Worm (Caenorhabditis elegans) whole organism, midembryonic: Measurements from ENCODE around the gene srx-80.
A peak's percentile ranks its signal among the peaks of the same experiment; 100 is the strongest.

Experiments used
- T22C8.4 ChIP-seq: fragments of 200-800 bp; sonication (Bioruptor generic); IDR thresholded peaks from 2 replicates; pipeline ENCODE4 v1.3.6; 2022; ENCODE audit warnings: missing genetic modification characterization, missing compliant biosample characterization
- cog-1 ChIP-seq: sonication (generic microtip); optimal IDR thresholded peaks from 2 replicates; lab custom pipeline; 2016; ENCODE audit warnings: missing genetic modification characterization, missing compliant biosample characterization
- flt-1 ChIP-seq: fragments of 200-800 bp; sonication (Bioruptor generic); IDR thresholded peaks from 2 replicates; pipeline ENCODE4 v1.3.6; 2022; ENCODE audit warnings: missing genetic modification characterization, missing compliant biosample characterization
- klf-2 ChIP-seq: fragments of 200-800 bp; sonication (Bioruptor generic); conservative IDR thresholded peaks from 2 replicates; pipeline ENCODE4 v1.3.6; 2022; ENCODE audit warnings: missing genetic modification reagents, missing genetic modification characterization, missing compliant biosample characterization
- med-1 ChIP-seq: sonication (generic microtip); optimal IDR thresholded peaks from 2 replicates; lab custom pipeline; 2017; ENCODE audit warnings: missing genetic modification characterization, mild to moderate bottlenecking, missing compliant biosample characterization, antibody characterized with exemption, missing genetic modification reagents; ENCODE audit not compliant: insufficient read depth
- ref-1 ChIP-seq: fragments of 200-800 bp; sonication (Bioruptor generic); conservative IDR thresholded peaks from 2 replicates; pipeline ENCODE4 v1.3.6; 2022; ENCODE audit warnings: missing genetic modification reagents, missing genetic modification characterization, missing compliant biosample characterization
- tab-1 ChIP-seq: fragments of 200-800 bp; sonication (Bioruptor generic); IDR thresholded peaks from 2 replicates; pipeline ENCODE4 v1.3.6; 2022; ENCODE audit warnings: missing genetic modification characterization, missing compliant biosample characterization
- ztf-23 ChIP-seq: fragments of 200-800 bp; sonication (Bioruptor generic); IDR thresholded peaks from 2 replicates; pipeline ENCODE4 v1.3.6; 2022; ENCODE audit warnings: missing genetic modification reagents, missing genetic modification characterization, missing compliant biosample characterization
- ztf-29 ChIP-seq: fragments of 200-800 bp; sonication (Bioruptor generic); IDR thresholded peaks from 2 replicates; pipeline ENCODE4 v1.3.6; 2022; ENCODE audit warnings: missing genetic modification reagents, missing genetic modification characterization, missing compliant biosample characterization

Gene srx-80

ce11 chrV:11604484-11604883 is 11.0 kb downstream of the srx-80 start, which contains the start of gene dhs-20:
Gene dhs-20 (minus strand): TSS chrV:11604563.
- TF ChIP-seq flt-1 (no peak), tab-1 (GFP tag; lab: Robert Waterston, UW) (no peak), ref-1 (GFP tag; lab: Robert Waterston, UW) (no peak), ztf-29 (GFP tag; lab: Robert Waterston, UW) (no peak), klf-2 (GFP tag; lab: Robert Waterston, UW) (no peak), T22C8.4 (no peak), med-1 (GFP tag; lab: Kevin White, UChicago) (no peak), cog-1 (tag; lab: Kevin White, UChicago) (no peak), ztf-23 (no peak)

ce11 chrV:11605227-11605626 is 11.7 kb downstream of the srx-80 start:
- no peak for TF ChIP-seq T22C8.4
- no peak for TF ChIP-seq ref-1 (GFP tag; lab: Robert Waterston, UW)
- no peak for TF ChIP-seq ztf-23
- TF ChIP-seq klf-2 (GFP tag; lab: Robert Waterston, UW), result no peak

- TF ChIP-seq T22C8.4 (no peak), med-1 (GFP tag; lab: Kevin White, UChicago) (no peak), ztf-29 (GFP tag; lab: Robert Waterston, UW) (no peak), klf-2 (GFP tag; lab: Robert Waterston, UW) (no peak), cog-1 (tag; lab: Kevin White, UChicago) (no peak), tab-1 (GFP tag; lab: Robert Waterston, UW) (no peak), ztf-23 (no peak)
These were observed 12.9 kb downstream of the srx-80 start, which contains the start of gene idpp-16 for ce11 chrV:11606424-11606823. Gene idpp-16 (minus strand): TSS chrV:11606524.

DNA sequence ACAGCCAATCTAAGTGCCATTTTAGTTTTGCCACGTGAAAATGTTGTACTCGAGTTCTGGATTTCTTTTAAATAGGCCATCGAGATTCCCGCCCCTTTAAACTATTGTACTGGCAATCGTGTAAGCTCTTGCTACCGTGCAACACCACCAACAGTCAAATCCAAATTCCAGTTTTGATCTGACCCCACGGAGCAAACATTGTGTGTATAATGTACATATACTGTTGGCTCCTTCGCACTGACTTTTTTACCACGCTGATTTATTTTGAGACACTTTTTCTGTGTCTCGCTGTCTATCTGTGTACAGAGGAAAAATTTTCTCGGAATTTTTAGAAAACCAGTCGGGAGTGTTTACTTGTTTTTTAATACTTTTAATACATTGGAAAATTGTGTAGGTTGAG is 16.5 kb downstream of the srx-80 start, which contains the start of gene piit-1:
Gene piit-1, minus strand, starts transcription at position 101 of the 400 bp plus-strand sequence.
- TF ChIP-seq ztf-23, result no peak
- TF ChIP-seq tab-1 (GFP tag; lab: Robert Waterston, UW), result no peak
- no peak for TF ChIP-seq ref-1 (GFP tag; lab: Robert Waterston, UW)
- TF ChIP-seq klf-2 (GFP tag; lab: Robert Waterston, UW), result no peak
- TF ChIP-seq med-1 (GFP tag; lab: Kevin White, UChicago), result no peak
- no peak for TF ChIP-seq cog-1 (tag; lab: Kevin White, UChicago)
- TF ChIP-seq flt-1, result no peak
- no peak for TF ChIP-seq ztf-29 (GFP tag; lab: Robert Waterston, UW)
- no peak for TF ChIP-seq T22C8.4

DNA sequence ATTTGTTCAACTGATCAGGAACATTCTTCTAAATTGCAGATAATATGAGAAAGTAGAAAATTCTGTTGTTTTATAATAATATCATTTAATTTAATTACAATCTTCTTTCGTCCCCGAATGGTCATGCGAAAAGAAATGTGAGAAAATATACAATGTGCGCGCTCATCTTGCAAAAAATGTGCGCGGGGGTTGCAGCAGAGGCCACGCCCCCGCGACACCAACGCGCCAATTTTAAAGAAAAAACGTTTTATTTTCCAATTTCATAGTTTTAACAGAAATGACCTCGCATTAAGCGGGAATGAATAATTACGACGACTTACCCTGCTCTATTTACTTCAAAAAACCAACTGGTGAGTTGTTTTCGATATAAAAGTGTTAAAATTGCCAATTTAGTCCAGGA is 17.0 kb downstream of the srx-80 start, which contains the start of gene sas-5:
Gene sas-5, plus strand, starts transcription at position 257 of the 400 bp plus-strand sequence.
- TF ChIP-seq ztf-23, result peak; percentile 91
- peak; percentile 92 for TF ChIP-seq flt-1
- TF ChIP-seq T22C8.4, result peak; percentile 58; the same call in 1 of the 2 replicates
- TF ChIP-seq cog-1 (tag; lab: Kevin White, UChicago), result peak; percentile 45
- peak; percentile 92 for TF ChIP-seq med-1 (GFP tag; lab: Kevin White, UChicago)
- peak; percentile 60 for TF ChIP-seq ztf-29 (GFP tag; lab: Robert Waterston, UW)
- TF ChIP-seq tab-1 (GFP tag; lab: Robert Waterston, UW), result peak; percentile 86
- TF ChIP-seq ref-1 (GFP tag; lab: Robert Waterston, UW), result peak; percentile 53; the same call in 1 of the 2 replicates
- TF ChIP-seq klf-2 (GFP tag; lab: Robert Waterston, UW), result peak; percentile 85

ce11 chrV:11613007-11613406 is 19.5 kb downstream of the srx-80 start, which contains the start of gene tag-290:
Gene tag-290 (plus strand): TSS chrV:11613307.
- TF ChIP-seq ztf-23 (no peak), ztf-29 (GFP tag; lab: Robert Waterston, UW) (no peak), flt-1 (no peak), tab-1 (GFP tag; lab: Robert Waterston, UW) (no peak), cog-1 (tag; lab: Kevin White, UChicago) (no peak), klf-2 (GFP tag; lab: Robert Waterston, UW) (no peak), T22C8.4 (no peak), ref-1 (GFP tag; lab: Robert Waterston, UW) (no peak), med-1 (GFP tag; lab: Kevin White, UChicago) (no peak)

ce11 chrV:11614805-11615497 is 21.4 kb downstream of the srx-80 start:
- TF ChIP-seq ztf-29 (GFP tag; lab: Robert Waterston, UW) (no peak), tab-1 (GFP tag; lab: Robert Waterston, UW) (no peak), ref-1 (GFP tag; lab: Robert Waterston, UW) (no peak), flt-1 (no peak), klf-2 (GFP tag; lab: Robert Waterston, UW) (no peak), ztf-23 (no peak), med-1 (GFP tag; lab: Kevin White, UChicago) (no peak), T22C8.4 (no peak), cog-1 (tag; lab: Kevin White, UChicago) (no peak)

ce11 chrV:11615948-11616681 is 22.6 kb downstream of the srx-80 start, which contains the start of gene nlp-24:
Gene nlp-24 (plus strand): TSS chrV:11616376.
- no peak for TF ChIP-seq ztf-29 (GFP tag; lab: Robert Waterston, UW)
- no peak for TF ChIP-seq med-1 (GFP tag; lab: Kevin White, UChicago)
- TF ChIP-seq T22C8.4, result no peak
- no peak for TF ChIP-seq ref-1 (GFP tag; lab: Robert Waterston, UW)
- TF ChIP-seq flt-1, result no peak

- TF ChIP-seq tab-1 (GFP tag; lab: Robert Waterston, UW) (no peak), med-1 (GFP tag; lab: Kevin White, UChicago) (no peak), ztf-29 (GFP tag; lab: Robert Waterston, UW) (no peak), cog-1 (tag; lab: Kevin White, UChicago) (no peak), ztf-23 (no peak), flt-1 (no peak), ref-1 (GFP tag; lab: Robert Waterston, UW) (no peak), klf-2 (GFP tag; lab: Robert Waterston, UW) (no peak), T22C8.4 (no peak)
These were observed 23.3 kb downstream of the srx-80 start for ce11 chrV:11616813-11617212.
